Worm (Caenorhabditis elegans) whole organism, L2 larva: Measurements from ENCODE around the gene F54D8.10.
A peak's percentile ranks its signal among the peaks of the same experiment; 100 is the strongest.

Source experiments
- C34F6.9 ChIP-seq: fragments of 150-350 bp; optimal IDR thresholded peaks from 2 replicates; lab custom pipeline; 2014; ENCODE audit warnings: missing biosample characterization, missing genetic modification characterization
- F13H6.1 ChIP-seq: sonication (generic microtip); optimal IDR thresholded peaks from 2 replicates; lab custom pipeline; 2016; ENCODE audit warnings: missing genetic modification characterization, missing compliant biosample characterization
- Y55F3AM.14 ChIP-seq: fragments of 200-800 bp; sonication (Bioruptor generic); optimal IDR thresholded peaks from 2 replicates; lab custom pipeline; 2018; ENCODE audit warnings: mild to moderate bottlenecking, missing genetic modification characterization, missing compliant biosample characterization
- ZK546.5 ChIP-seq: sonication (generic microtip); optimal IDR thresholded peaks from 2 replicates; lab custom pipeline; 2017; ENCODE audit warnings: missing biosample characterization, missing genetic modification characterization
- alr-1 ChIP-seq: fragments of 150-350 bp; optimal IDR thresholded peaks from 2 replicates; lab custom pipeline; 2014; ENCODE audit warnings: missing biosample characterization, missing genetic modification characterization
- blmp-1 ChIP-seq: sonication (generic microtip); optimal IDR thresholded peaks from 2 replicates; lab custom pipeline; 2017; ENCODE audit warnings: missing genetic modification characterization, mild to moderate bottlenecking, missing compliant biosample characterization, antibody characterized with exemption, moderate library complexity; ENCODE audit not compliant: insufficient read depth
- ceh-16 ChIP-seq: fragments of 150-350 bp; optimal IDR thresholded peaks from 2 replicates; lab custom pipeline; 2014; ENCODE audit warnings: missing biosample characterization, missing genetic modification characterization
- ceh-82 ChIP-seq: fragments of 150-350 bp; optimal IDR thresholded peaks from 2 replicates; lab custom pipeline; 2014; ENCODE audit warnings: missing biosample characterization, missing genetic modification characterization
- crh-2 ChIP-seq: sonication (generic microtip); optimal IDR thresholded peaks from 2 replicates; lab custom pipeline; 2017; ENCODE audit warnings: missing biosample characterization, missing genetic modification characterization
- dmd-4 ChIP-seq: sonication (generic microtip); optimal IDR thresholded peaks from 2 replicates; lab custom pipeline; 2017; ENCODE audit warnings: missing biosample characterization, missing genetic modification characterization
- egl-27 ChIP-seq: sonication (generic microtip); optimal IDR thresholded peaks from 3 replicates; lab custom pipeline; 2017; ENCODE audit warnings: missing biosample characterization, missing genetic modification reagents, missing genetic modification characterization
- elt-1 ChIP-seq: fragments of 150-350 bp; optimal IDR thresholded peaks from 2 replicates; lab custom pipeline; 2014; ENCODE audit warnings: missing biosample characterization, missing genetic modification characterization
- fos-1 ChIP-seq: fragments of 150-350 bp; optimal IDR thresholded peaks from 2 replicates; lab custom pipeline; 2014; ENCODE audit warnings: missing biosample characterization, missing genetic modification characterization
- lin-11 ChIP-seq: fragments of 150-350 bp; sonication (generic microtip); optimal IDR thresholded peaks from 2 replicates; lab custom pipeline; 2014; ENCODE audit warnings: missing biosample characterization, missing genetic modification characterization, inconsistent platforms, mixed read lengths
- lin-13 ChIP-seq: fragments of 150-350 bp; optimal IDR thresholded peaks from 2 replicates; lab custom pipeline; 2014; ENCODE audit warnings: missing biosample characterization, missing genetic modification reagents, missing genetic modification characterization
- lsy-2 ChIP-seq, 2 experiments: fragments of 150-350 bp in 1 of 2; sonication (generic microtip) in 1 of 2; optimal IDR thresholded peaks; 2 replicates each; lab custom pipeline; 2014 to 2017; ENCODE audit warnings: missing biosample characterization in 2 of 2, missing genetic modification characterization in 2 of 2
- mab-5 ChIP-seq: fragments of 150-350 bp; optimal IDR thresholded peaks from 2 replicates; lab custom pipeline; 2014; ENCODE audit warnings: missing biosample characterization, missing genetic modification characterization
- nhr-10 ChIP-seq: sonication (generic microtip); optimal IDR thresholded peaks from 2 replicates; lab custom pipeline; 2017; ENCODE audit warnings: missing biosample characterization, missing genetic modification characterization
- nhr-11 ChIP-seq: fragments of 150-350 bp; optimal IDR thresholded peaks from 2 replicates; lab custom pipeline; 2014; ENCODE audit warnings: missing biosample characterization, missing genetic modification characterization
- nhr-129 ChIP-seq: fragments of 150-350 bp; optimal IDR thresholded peaks from 2 replicates; lab custom pipeline; 2014; ENCODE audit warnings: missing biosample characterization, missing genetic modification characterization
- nhr-23 ChIP-seq: fragments of 150-350 bp; optimal IDR thresholded peaks from 2 replicates; lab custom pipeline; 2014; ENCODE audit warnings: missing biosample characterization, missing genetic modification reagents, missing genetic modification characterization
- nhr-237 ChIP-seq: fragments of 150-350 bp; optimal IDR thresholded peaks from 2 replicates; lab custom pipeline; 2014; ENCODE audit warnings: missing biosample characterization, missing genetic modification characterization
- nhr-77 ChIP-seq: fragments of 150-350 bp; optimal IDR thresholded peaks from 2 replicates; lab custom pipeline; 2014; ENCODE audit warnings: missing biosample characterization, missing genetic modification characterization
- peb-1 ChIP-seq: fragments of 150-350 bp; optimal IDR thresholded peaks from 2 replicates; lab custom pipeline; 2014; ENCODE audit warnings: missing biosample characterization, missing genetic modification characterization
- skn-1 ChIP-seq: sonication (generic microtip); optimal IDR thresholded peaks from 2 replicates; lab custom pipeline; 2017; ENCODE audit warnings: missing biosample characterization, missing genetic modification characterization
- sma-3 ChIP-seq: sonication (generic microtip); optimal IDR thresholded peaks from 2 replicates; lab custom pipeline; 2016; ENCODE audit warnings: missing genetic modification reagents, missing genetic modification characterization, missing compliant biosample characterization
- sma-9 ChIP-seq, 2 experiments: fragments of 150-350 bp in 1 of 2; sonication (generic microtip) in 1 of 2; optimal IDR thresholded peaks; 2 replicates each; lab custom pipeline; 2014 to 2016; ENCODE audit warnings: missing genetic modification characterization in 2 of 2, mild to moderate bottlenecking in 1 of 2, missing biosample characterization in 1 of 2, missing compliant biosample characterization in 1 of 2, missing genetic modification reagents in 1 of 2, moderate library complexity in 1 of 2
- snpc-4 ChIP-seq: fragments of 150-350 bp; optimal IDR thresholded peaks from 2 replicates; lab custom pipeline; 2014; ENCODE audit warnings: missing biosample characterization, missing genetic modification characterization
- zag-1 ChIP-seq: fragments of 150-350 bp; optimal IDR thresholded peaks from 2 replicates; lab custom pipeline; 2014; ENCODE audit warnings: missing biosample characterization, missing genetic modification characterization
- ztf-1 ChIP-seq: fragments of 200-800 bp; sonication (Bioruptor generic); conservative IDR thresholded peaks from 2 replicates; pipeline ENCODE4 v1.3.6; 2022; ENCODE audit warnings: missing genetic modification characterization, missing compliant biosample characterization
- ztf-11 ChIP-seq: sonication (generic microtip); optimal IDR thresholded peaks from 2 replicates; lab custom pipeline; 2017; ENCODE audit warnings: missing biosample characterization, missing genetic modification characterization
- ztf-4 ChIP-seq: fragments of 150-350 bp; optimal IDR thresholded peaks from 2 replicates; lab custom pipeline; 2014; ENCODE audit warnings: missing biosample characterization, missing genetic modification characterization

The F54D8.10 gene

DNA sequence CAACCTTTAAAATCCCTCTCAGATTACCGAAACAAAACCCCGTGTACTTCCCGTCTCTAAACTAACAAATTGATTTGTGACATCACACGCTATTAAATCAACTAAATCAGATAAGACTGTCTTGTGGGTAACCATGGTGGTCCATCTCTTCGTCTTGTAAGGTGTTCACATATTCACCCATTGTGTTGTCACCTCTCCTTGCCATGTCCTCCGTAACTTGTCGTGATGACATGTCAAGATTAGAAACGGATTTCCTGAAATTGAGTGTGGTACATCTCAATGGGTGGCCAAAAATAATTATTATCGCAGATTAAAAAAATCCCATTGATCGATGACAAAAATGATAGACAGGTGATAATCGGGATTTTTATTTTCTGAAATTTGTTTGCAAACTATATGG is 29.8 kb downstream of the F54D8.10 start:
- TF ChIP-seq C34F6.9 (tag; lab: Kevin White, UChicago) (no peak), ceh-16 (tag; lab: Kevin White, UChicago) (peak; percentile 5)

DNA sequence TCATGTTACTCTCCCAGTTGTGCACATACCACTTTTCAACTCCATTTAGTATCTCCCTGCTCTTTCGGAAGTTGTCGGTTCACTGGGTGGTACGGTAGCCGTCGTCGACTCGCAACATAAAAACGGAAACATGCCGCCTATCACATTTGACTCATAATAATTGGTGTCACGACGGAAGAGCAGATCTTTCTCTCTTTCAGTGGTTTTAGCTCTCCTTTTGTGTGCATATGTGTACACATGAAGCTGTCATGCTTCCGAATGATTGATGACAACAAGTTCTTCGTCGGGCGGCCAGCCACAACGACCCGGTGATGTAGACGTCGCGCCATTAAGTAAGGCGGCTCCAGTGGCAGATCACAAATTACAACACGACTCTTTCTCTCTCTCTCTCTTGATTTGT is 31.2 kb downstream of the F54D8.10 start:
- TF ChIP-seq sma-3 (GFP tag; lab: Kevin White, UChicago) = no peak
- TF ChIP-seq zag-1 (tag; lab: Kevin White, UChicago) = no peak
- TF ChIP-seq sma-9 (GFP tag; optimal IDR thresholded peaks at IDR 0.05; lab: Kevin White, UChicago) = no peak
- TF ChIP-seq sma-9 (tag; optimal IDR thresholded peaks at IDR 0.05; lab: Kevin White, UChicago) = no peak
- no peak for TF ChIP-seq nhr-11 (tag; lab: Kevin White, UChicago)
- TF ChIP-seq mab-5 (tag; lab: Kevin White, UChicago) = no peak
- no peak for TF ChIP-seq alr-1 (tag; lab: Kevin White, UChicago)
- no peak for TF ChIP-seq crh-2 (tag; lab: Kevin White, UChicago)
- no peak for TF ChIP-seq ZK546.5 (tag; lab: Kevin White, UChicago)
- TF ChIP-seq nhr-129 (tag; lab: Kevin White, UChicago) = no peak
- TF ChIP-seq nhr-237 (tag; lab: Kevin White, UChicago) = no peak

ce11 chrIII:5126988-5127387 is 32.4 kb downstream of the F54D8.10 start:
- TF ChIP-seq Y55F3AM.14 (GFP tag; lab: Kevin White, UChicago) (no peak), nhr-23 (tag; lab: Kevin White, UChicago) (no peak), alr-1 (tag; lab: Kevin White, UChicago) (no peak), nhr-77 (tag; lab: Kevin White, UChicago) (no peak), crh-2 (tag; lab: Kevin White, UChicago) (no peak), dmd-4 (tag; lab: Kevin White, UChicago) (no peak), nhr-237 (tag; lab: Kevin White, UChicago) (no peak), zag-1 (tag; lab: Kevin White, UChicago) (no peak), ztf-1 (GFP tag; lab: Robert Waterston, UW) (no peak), lin-13 (GFP tag; lab: Kevin White, UChicago) (no peak), snpc-4 (tag; lab: Kevin White, UChicago) (no peak), elt-1 (tag; lab: Kevin White, UChicago) (no peak), skn-1 (no peak)

DNA sequence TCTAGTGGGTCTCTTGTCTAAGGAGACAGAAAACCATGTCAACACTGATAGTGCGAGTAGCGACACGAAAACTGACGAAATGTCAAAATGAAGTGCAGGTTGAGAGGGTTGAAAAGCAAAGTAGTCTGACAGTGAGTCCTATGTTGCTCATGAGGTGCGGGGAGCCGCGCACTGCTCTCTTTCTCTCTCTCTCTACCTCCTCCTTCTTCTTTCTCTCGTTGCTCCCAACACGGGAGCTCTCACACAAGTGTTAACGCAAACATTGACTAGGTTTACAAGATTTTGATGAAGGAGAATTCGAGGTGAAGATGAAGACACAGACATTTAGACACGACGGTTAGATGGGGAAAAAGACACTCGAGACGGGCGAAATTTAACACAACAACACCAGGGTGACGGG is 34.7 kb downstream of the F54D8.10 start:
- no peak for TF ChIP-seq skn-1
- peak; percentile 49 for TF ChIP-seq F13H6.1 (tag; lab: Kevin White, UChicago)
- no peak for TF ChIP-seq nhr-10 (tag; lab: Kevin White, UChicago)
- peak; percentile 43 for TF ChIP-seq nhr-129 (tag; lab: Kevin White, UChicago)

DNA sequence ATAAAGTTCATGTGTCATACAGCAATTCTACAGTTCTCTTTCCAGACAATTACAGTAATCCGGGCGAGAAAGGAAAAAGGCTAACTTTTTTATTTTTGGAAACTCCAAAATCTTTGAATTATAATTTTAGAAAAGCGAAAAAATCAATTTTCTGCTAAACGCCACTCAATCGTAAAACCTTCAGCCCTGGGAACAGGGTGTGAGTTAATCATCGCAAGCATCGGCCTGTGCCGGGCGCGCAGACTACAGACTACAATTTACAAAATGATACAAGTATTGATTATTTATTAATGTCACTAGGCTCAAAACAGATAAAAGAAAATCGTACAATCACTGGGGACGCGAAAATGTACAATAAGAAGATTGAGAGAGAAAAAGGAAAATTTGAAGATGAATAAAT is 36.0 kb downstream of the F54D8.10 start:
- TF ChIP-seq dmd-4 (tag; lab: Kevin White, UChicago) (no peak), egl-27 (tag; lab: Kevin White, UChicago) (no peak), ztf-4 (tag; lab: Kevin White, UChicago) (no peak), sma-3 (GFP tag; lab: Kevin White, UChicago) (no peak), Y55F3AM.14 (GFP tag; lab: Kevin White, UChicago) (no peak), ceh-16 (tag; lab: Kevin White, UChicago) (no peak), blmp-1 (tag; lab: Kevin White, UChicago) (no peak), ztf-11 (tag; lab: Kevin White, UChicago) (no peak), sma-9 (GFP tag; optimal IDR thresholded peaks at IDR 0.05; lab: Kevin White, UChicago) (no peak), sma-9 (tag; optimal IDR thresholded peaks at IDR 0.05; lab: Kevin White, UChicago) (no peak), mab-5 (tag; lab: Kevin White, UChicago) (no peak), lin-13 (GFP tag; lab: Kevin White, UChicago) (no peak), ceh-82 (tag; lab: Kevin White, UChicago) (no peak), nhr-23 (tag; lab: Kevin White, UChicago) (no peak), alr-1 (tag; lab: Kevin White, UChicago) (no peak), lin-11 (tag; lab: Kevin White, UChicago) (no peak), peb-1 (no peak), nhr-129 (tag; lab: Kevin White, UChicago) (no peak)

DNA sequence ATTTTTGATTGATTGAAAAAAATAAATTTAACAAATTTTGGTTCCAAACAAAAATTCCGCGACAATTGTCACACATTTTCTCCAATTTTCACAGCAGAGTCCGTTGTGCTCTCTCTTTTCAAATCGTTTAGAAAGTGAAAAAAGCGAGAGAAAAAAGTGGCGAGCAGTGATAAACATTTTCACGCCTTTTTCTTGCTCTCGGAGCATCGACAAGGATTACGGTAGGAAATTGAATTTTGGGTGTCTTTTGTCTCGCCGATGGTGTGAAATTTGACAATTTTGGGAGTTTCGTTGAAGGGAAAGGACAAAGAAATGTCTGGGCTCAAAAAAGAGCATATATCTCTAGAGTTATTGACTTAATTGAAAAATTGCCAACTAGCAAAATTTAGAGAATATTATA is 39.9 kb downstream of the F54D8.10 start:
- TF ChIP-seq lsy-2 (tag; optimal IDR thresholded peaks at IDR 0.05; lab: Kevin White, UChicago) (peak in 1 of 2 experiments; percentile 41), skn-1 (no peak), fos-1 (peak; percentile 10)
